Worm (Caenorhabditis elegans) whole organism, L2 larva: ENCODE data around the gene srh-243.

Experiments used
- C34F6.9 ChIP-seq: fragments of 150-350 bp; optimal IDR thresholded peaks from 2 replicates; lab custom pipeline; 2014; ENCODE audit warnings: missing biosample characterization, missing genetic modification characterization
- F13H6.1 ChIP-seq: sonication (generic microtip); optimal IDR thresholded peaks from 2 replicates; lab custom pipeline; 2016; ENCODE audit warnings: missing genetic modification characterization, missing compliant biosample characterization
- R02D3.7 ChIP-seq: fragments of 150-350 bp; optimal IDR thresholded peaks from 2 replicates; lab custom pipeline; 2014; ENCODE audit warnings: missing biosample characterization, missing genetic modification characterization
- Y55F3AM.14 ChIP-seq: fragments of 200-800 bp; sonication (Bioruptor generic); optimal IDR thresholded peaks from 2 replicates; lab custom pipeline; 2018; ENCODE audit warnings: mild to moderate bottlenecking, missing genetic modification characterization, missing compliant biosample characterization
- ZK546.5 ChIP-seq: sonication (generic microtip); optimal IDR thresholded peaks from 2 replicates; lab custom pipeline; 2017; ENCODE audit warnings: missing biosample characterization, missing genetic modification characterization
- alr-1 ChIP-seq: fragments of 150-350 bp; optimal IDR thresholded peaks from 2 replicates; lab custom pipeline; 2014; ENCODE audit warnings: missing biosample characterization, missing genetic modification characterization
- aly-2 ChIP-seq: fragments of 150-350 bp; optimal IDR thresholded peaks from 2 replicates; lab custom pipeline; 2014; ENCODE audit warnings: missing biosample characterization, missing genetic modification characterization
- ama-1 ChIP-seq: fragments of 150-350 bp; optimal IDR thresholded peaks from 2 replicates; lab custom pipeline; 2018; ENCODE audit warnings: inconsistent platforms
- blmp-1 ChIP-seq: sonication (generic microtip); optimal IDR thresholded peaks from 2 replicates; lab custom pipeline; 2017; ENCODE audit warnings: missing genetic modification characterization, mild to moderate bottlenecking, missing compliant biosample characterization, antibody characterized with exemption, moderate library complexity; ENCODE audit not compliant: insufficient read depth
- ceh-16 ChIP-seq: fragments of 150-350 bp; optimal IDR thresholded peaks from 2 replicates; lab custom pipeline; 2014; ENCODE audit warnings: missing biosample characterization, missing genetic modification characterization
- crh-2 ChIP-seq: sonication (generic microtip); optimal IDR thresholded peaks from 2 replicates; lab custom pipeline; 2017; ENCODE audit warnings: missing biosample characterization, missing genetic modification characterization
- dmd-4 ChIP-seq: sonication (generic microtip); optimal IDR thresholded peaks from 2 replicates; lab custom pipeline; 2017; ENCODE audit warnings: missing biosample characterization, missing genetic modification characterization
- egl-27 ChIP-seq: sonication (generic microtip); optimal IDR thresholded peaks from 3 replicates; lab custom pipeline; 2017; ENCODE audit warnings: missing biosample characterization, missing genetic modification reagents, missing genetic modification characterization
- elt-1 ChIP-seq: fragments of 150-350 bp; optimal IDR thresholded peaks from 2 replicates; lab custom pipeline; 2014; ENCODE audit warnings: missing biosample characterization, missing genetic modification characterization
- fos-1 ChIP-seq: fragments of 150-350 bp; optimal IDR thresholded peaks from 2 replicates; lab custom pipeline; 2014; ENCODE audit warnings: missing biosample characterization, missing genetic modification characterization
- gmeb-1 ChIP-seq: fragments of 150-350 bp; optimal IDR thresholded peaks from 2 replicates; lab custom pipeline; 2014; ENCODE audit warnings: missing biosample characterization, missing genetic modification characterization
- lin-11 ChIP-seq: fragments of 150-350 bp; sonication (generic microtip); optimal IDR thresholded peaks from 2 replicates; lab custom pipeline; 2014; ENCODE audit warnings: missing biosample characterization, missing genetic modification characterization, inconsistent platforms, mixed read lengths
- lin-13 ChIP-seq: fragments of 150-350 bp; optimal IDR thresholded peaks from 2 replicates; lab custom pipeline; 2014; ENCODE audit warnings: missing biosample characterization, missing genetic modification reagents, missing genetic modification characterization
- mab-5 ChIP-seq: fragments of 150-350 bp; optimal IDR thresholded peaks from 2 replicates; lab custom pipeline; 2014; ENCODE audit warnings: missing biosample characterization, missing genetic modification characterization
- mbf-1 ChIP-seq: sonication (generic microtip); optimal IDR thresholded peaks from 2 replicates; lab custom pipeline; 2017; ENCODE audit warnings: missing biosample characterization, missing genetic modification characterization
- mdl-1 ChIP-seq, 2 experiments: fragments of 150-350 bp in 1 of 2; sonication (generic microtip) in 1 of 2; optimal IDR thresholded peaks; 2 replicates each; lab custom pipeline; 2017; ENCODE audit warnings: missing biosample characterization in 2 of 2, missing genetic modification characterization in 2 of 2
- nhr-10 ChIP-seq: sonication (generic microtip); optimal IDR thresholded peaks from 2 replicates; lab custom pipeline; 2017; ENCODE audit warnings: missing biosample characterization, missing genetic modification characterization
- nhr-12 ChIP-seq: fragments of 150-350 bp; optimal IDR thresholded peaks from 2 replicates; lab custom pipeline; 2014; ENCODE audit warnings: missing biosample characterization, missing genetic modification characterization
- nhr-129 ChIP-seq: fragments of 150-350 bp; optimal IDR thresholded peaks from 2 replicates; lab custom pipeline; 2014; ENCODE audit warnings: missing biosample characterization, missing genetic modification characterization
- nhr-23 ChIP-seq: fragments of 150-350 bp; optimal IDR thresholded peaks from 2 replicates; lab custom pipeline; 2014; ENCODE audit warnings: missing biosample characterization, missing genetic modification reagents, missing genetic modification characterization
- nhr-237 ChIP-seq: fragments of 150-350 bp; optimal IDR thresholded peaks from 2 replicates; lab custom pipeline; 2014; ENCODE audit warnings: missing biosample characterization, missing genetic modification characterization
- nhr-6 ChIP-seq: fragments of 150-350 bp; optimal IDR thresholded peaks from 2 replicates; lab custom pipeline; 2014; ENCODE audit warnings: missing biosample characterization, missing genetic modification characterization
- peb-1 ChIP-seq: fragments of 150-350 bp; optimal IDR thresholded peaks from 2 replicates; lab custom pipeline; 2014; ENCODE audit warnings: missing biosample characterization, missing genetic modification characterization
- sem-4 ChIP-seq: fragments of 150-350 bp; optimal IDR thresholded peaks from 2 replicates; lab custom pipeline; 2014; ENCODE audit warnings: missing biosample characterization, missing genetic modification reagents, missing genetic modification characterization
- skn-1 ChIP-seq: sonication (generic microtip); optimal IDR thresholded peaks from 2 replicates; lab custom pipeline; 2017; ENCODE audit warnings: missing biosample characterization, missing genetic modification characterization
- sma-3 ChIP-seq: sonication (generic microtip); optimal IDR thresholded peaks from 2 replicates; lab custom pipeline; 2016; ENCODE audit warnings: missing genetic modification reagents, missing genetic modification characterization, missing compliant biosample characterization
- snpc-4 ChIP-seq: fragments of 150-350 bp; optimal IDR thresholded peaks from 2 replicates; lab custom pipeline; 2014; ENCODE audit warnings: missing biosample characterization, missing genetic modification characterization
- unc-55 ChIP-seq: fragments of 150-350 bp; sonication (generic microtip); optimal IDR thresholded peaks from 3 replicates; lab custom pipeline; 2014; ENCODE audit warnings: missing biosample characterization, missing genetic modification reagents, missing genetic modification characterization
- unc-62 ChIP-seq: fragments of 150-350 bp; optimal IDR thresholded peaks from 2 replicates; lab custom pipeline; 2014; ENCODE audit warnings: missing biosample characterization, missing genetic modification reagents, missing genetic modification characterization
- zag-1 ChIP-seq: fragments of 150-350 bp; optimal IDR thresholded peaks from 2 replicates; lab custom pipeline; 2014; ENCODE audit warnings: missing biosample characterization, missing genetic modification characterization
- ztf-1 ChIP-seq: fragments of 200-800 bp; sonication (Bioruptor generic); conservative IDR thresholded peaks from 2 replicates; pipeline ENCODE4 v1.3.6; 2022; ENCODE audit warnings: missing genetic modification characterization, missing compliant biosample characterization
- ztf-11 ChIP-seq: sonication (generic microtip); optimal IDR thresholded peaks from 2 replicates; lab custom pipeline; 2017; ENCODE audit warnings: missing biosample characterization, missing genetic modification characterization
- ztf-4 ChIP-seq: fragments of 150-350 bp; optimal IDR thresholded peaks from 2 replicates; lab custom pipeline; 2014; ENCODE audit warnings: missing biosample characterization, missing genetic modification characterization

Gene srh-243

ce11 chrV:2870127-2870526, at the start of gene srh-243:
Gene srh-243 (plus strand): TSS chrV:2870427.
- TF ChIP-seq mbf-1 (no peak), unc-62 (GFP tag; lab: Kevin White, UChicago) (no peak), skn-1 (tag; lab: Kevin White, UChicago) (no peak), ama-1 (lab: Kevin White, UChicago) (no peak), ztf-11 (tag; lab: Kevin White, UChicago) (no peak), lin-13 (GFP tag; lab: Kevin White, UChicago) (no peak), nhr-237 (tag; lab: Kevin White, UChicago) (no peak), mdl-1 (tag; optimal IDR thresholded peaks at IDR 0.05; lab: Kevin White, UChicago) (no peak), R02D3.7 (tag; lab: Kevin White, UChicago) (no peak), C34F6.9 (tag; lab: Kevin White, UChicago) (no peak), egl-27 (no peak), elt-1 (no peak), nhr-23 (tag; lab: Kevin White, UChicago) (no peak), sem-4 (tag; lab: Kevin White, UChicago) (no peak), alr-1 (tag; lab: Kevin White, UChicago) (no peak), nhr-10 (no peak), gmeb-1 (tag; lab: Kevin White, UChicago) (no peak), crh-2 (tag; lab: Kevin White, UChicago) (no peak), snpc-4 (tag; lab: Kevin White, UChicago) (no peak)
- TF ChIP-seq, all 48 proteins: peak for 0

ce11 chrV:2821618-2822272, 48.5 kb upstream of the srh-243 start, which contains the start of gene srh-36:
Gene srh-36 (minus strand): TSS chrV:2821668.
- TF ChIP-seq lin-11 (tag; lab: Kevin White, UChicago): no peak
- no peak for TF ChIP-seq nhr-23 (tag; lab: Kevin White, UChicago)
- no peak for TF ChIP-seq nhr-6 (tag; lab: Kevin White, UChicago)
- TF ChIP-seq dmd-4 (tag; lab: Kevin White, UChicago): no peak
- no peak for TF ChIP-seq ztf-4 (tag; lab: Kevin White, UChicago)
- no peak for TF ChIP-seq mbf-1
- no peak for TF ChIP-seq unc-55 (GFP tag; lab: Kevin White, UChicago)
- no peak for TF ChIP-seq C34F6.9 (tag; lab: Kevin White, UChicago)
- TF ChIP-seq ztf-1 (GFP tag; lab: Robert Waterston, UW): no peak
- no peak for TF ChIP-seq fos-1 (tag; lab: Kevin White, UChicago)
- no peak for TF ChIP-seq nhr-12 (tag; lab: Kevin White, UChicago)
- TF ChIP-seq mab-5 (tag; lab: Kevin White, UChicago): no peak
- no peak for TF ChIP-seq skn-1 (tag; lab: Kevin White, UChicago)
- no peak for TF ChIP-seq ceh-16 (tag; lab: Kevin White, UChicago)
- no peak for TF ChIP-seq blmp-1
- TF ChIP-seq zag-1 (tag; lab: Kevin White, UChicago): no peak
- TF ChIP-seq nhr-129 (tag; lab: Kevin White, UChicago): no peak
- TF ChIP-seq Y55F3AM.14 (GFP tag; lab: Kevin White, UChicago): no peak
- no peak for TF ChIP-seq alr-1 (tag; lab: Kevin White, UChicago)
- no peak for TF ChIP-seq aly-2 (tag; lab: Kevin White, UChicago)

- TF ChIP-seq sma-3 (GFP tag; lab: Kevin White, UChicago) (no peak), mbf-1 (no peak), lin-13 (GFP tag; lab: Kevin White, UChicago) (no peak), ceh-16 (tag; lab: Kevin White, UChicago) (no peak), mab-5 (tag; lab: Kevin White, UChicago) (no peak), nhr-12 (tag; lab: Kevin White, UChicago) (no peak), nhr-129 (tag; lab: Kevin White, UChicago) (no peak), ztf-1 (GFP tag; lab: Robert Waterston, UW) (no peak), peb-1 (no peak), ZK546.5 (tag; lab: Kevin White, UChicago) (no peak), aly-2 (tag; lab: Kevin White, UChicago) (no peak), snpc-4 (tag; lab: Kevin White, UChicago) (no peak), F13H6.1 (tag; lab: Kevin White, UChicago) (no peak)
- TF ChIP-seq, all 48 proteins: peak for 0
Observed at ce11 chrV:2825978-2826377, 44.2 kb upstream of the srh-243 start.
